Worm (Caenorhabditis elegans): ENCODE data around the gene T01D1.5.

Gene T01D1.5

DNA sequence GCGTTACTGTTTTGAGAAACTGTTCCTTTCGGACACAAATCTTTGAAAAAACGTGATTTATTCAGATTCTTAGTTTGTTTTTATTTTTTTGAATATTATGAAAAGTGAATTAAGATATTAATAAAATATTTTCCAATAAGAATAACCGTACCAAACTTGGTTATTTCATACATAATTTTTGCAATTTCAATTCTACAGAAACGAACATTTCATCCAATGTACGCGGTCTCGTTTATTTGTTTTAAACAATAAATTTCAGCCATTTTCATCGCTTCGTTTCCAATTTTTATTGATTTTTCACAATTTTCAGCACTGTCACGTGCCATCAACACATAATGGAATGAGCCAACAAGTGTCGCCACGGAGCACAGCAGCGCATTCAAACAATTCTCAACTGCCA, 41.9 kb downstream of the T01D1.5 start, which contains the start of gene T25D3.4:
TSS of gene T25D3.4 (plus strand) at position 301 of the 400 bp plus-strand sequence.
- TF ChIP-seq him-1 (tag; optimal IDR thresholded peaks at IDR 0.05) (no peak), dao-5 (tag; optimal IDR thresholded peaks at IDR 0.05) (no peak), W03F9.2 (tag; optimal IDR thresholded peaks at IDR 0.05) (no peak)

All from whole organism, L4/young adult.